Worm (Caenorhabditis elegans): ENCODE results near the gene deg-3.

DNA sequence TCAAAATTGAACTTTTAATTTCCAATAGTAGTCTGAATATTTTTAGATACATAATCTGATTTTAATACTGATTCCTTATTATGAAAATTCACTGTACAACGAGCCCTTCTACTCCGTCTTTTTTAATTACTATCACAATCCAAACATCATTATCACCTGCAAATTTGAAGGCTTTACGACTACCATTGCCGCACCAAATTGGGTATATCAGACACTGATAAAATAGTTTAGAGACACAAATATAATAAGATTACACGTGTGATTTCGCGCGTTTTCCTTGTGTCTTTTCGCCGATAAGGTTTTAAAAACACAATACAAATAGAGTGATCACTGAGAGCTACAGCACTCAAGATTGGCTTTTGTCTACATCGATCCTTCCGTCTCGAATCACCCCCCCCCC lies 11.9 kb downstream of the deg-3 start:
- TF ChIP-seq sox-4 (tag; optimal IDR thresholded peaks at IDR 0.05) (no peak), tbx-2 (tag; optimal IDR thresholded peaks at IDR 0.05) (no peak), snpc-4 (tag; optimal IDR thresholded peaks at IDR 0.05) (no peak), zag-1 (tag; optimal IDR thresholded peaks at IDR 0.05) (no peak), swsn-7 (tag; optimal IDR thresholded peaks at IDR 0.05) (no peak), ztf-11 (tag; optimal IDR thresholded peaks at IDR 0.05) (no peak), nhr-76 (tag; optimal IDR thresholded peaks at IDR 0.05) (no peak), pag-3 (tag; optimal IDR thresholded peaks at IDR 0.05; ENCODE audit: borderline replicate concordance, insufficient read depth) (no peak)

Data from whole organism, L1 larva.